Fruit fly (Drosophila melanogaster): ENCODE measurements around the gene Art6.

The Art6 gene

dm6 chr3R:13964513-13964975 lies 18.9 kb upstream of the Art6 start, which contains the start of gene Orc2 (continued):
- TF ChIP-seq Kr (GFP tag; optimal IDR thresholded peaks at IDR 0.05) (no peak), CG14965 (GFP tag; optimal IDR thresholded peaks at IDR 0.05; ENCODE audit: borderline replicate concordance) (no peak), dmrt11E (tag; optimal IDR thresholded peaks at IDR 0.05) (no peak), jumu (GFP tag; optimal IDR thresholded peaks at IDR 0.05) (no peak), CG8388 (GFP tag; optimal IDR thresholded peaks at IDR 0.05) (no peak), CG10543 (GFP tag; optimal IDR thresholded peaks at IDR 0.05) (no peak), CG11696 (GFP tag; IDR thresholded peaks at IDR 0.05) (no peak), bcd (GFP tag; optimal IDR thresholded peaks at IDR 0.05) (peak; percentile 62), pros (GFP tag; optimal IDR thresholded peaks at IDR 0.05) (no peak), tna (GFP tag; IDR thresholded peaks at IDR 0.05; ENCODE audit: partially characterized antibody) (no peak), CG10431 (GFP tag; optimal IDR thresholded peaks at IDR 0.05) (peak; percentile 3), esg (GFP tag; conservative IDR thresholded peaks at IDR 0.05) (no peak), hth (optimal IDR thresholded peaks at IDR 0.05) (no peak), phol (tag; optimal IDR thresholded peaks at IDR 0.05) (peak; percentile 55), Rfx (GFP tag; IDR thresholded peaks at IDR 0.05) (no peak), odd (GFP tag; optimal IDR thresholded peaks at IDR 0.05) (no peak), CG9609 (GFP tag; optimal IDR thresholded peaks at IDR 0.05) (no peak), Poxn (GFP tag; IDR thresholded peaks at IDR 0.05) (no peak), dan (GFP tag; IDR thresholded peaks at IDR 0.05) (no peak), klu (GFP tag; IDR thresholded peaks at IDR 0.05) (no peak)

- TF ChIP-seq Hr39 (optimal IDR thresholded peaks at IDR 0.05) (no peak), Hmx (GFP tag; optimal IDR thresholded peaks at IDR 0.05) (no peak), CG33213 (GFP tag; optimal IDR thresholded peaks at IDR 0.05) (no peak), CG34224 (GFP tag; IDR thresholded peaks at IDR 0.05; ENCODE audit: partially characterized antibody) (no peak), E2f2 (GFP tag; IDR thresholded peaks at IDR 0.05) (no peak), CG12769 (tag; optimal IDR thresholded peaks at IDR 0.05) (no peak), Dref (GFP tag; IDR thresholded peaks at IDR 0.05) (no peak), CG2120 (GFP tag; optimal IDR thresholded peaks at IDR 0.05) (no peak), CG18262 (tag; optimal IDR thresholded peaks at IDR 0.05) (no peak), CG30431 (GFP tag; optimal IDR thresholded peaks at IDR 0.05) (no peak)
Measured at dm6 chr3R:13964074-13964473, 18.5 kb upstream of the Art6 start, which contains the start of gene Kots. Kots (minus strand) TSS chr3R:13964174.

DNA sequence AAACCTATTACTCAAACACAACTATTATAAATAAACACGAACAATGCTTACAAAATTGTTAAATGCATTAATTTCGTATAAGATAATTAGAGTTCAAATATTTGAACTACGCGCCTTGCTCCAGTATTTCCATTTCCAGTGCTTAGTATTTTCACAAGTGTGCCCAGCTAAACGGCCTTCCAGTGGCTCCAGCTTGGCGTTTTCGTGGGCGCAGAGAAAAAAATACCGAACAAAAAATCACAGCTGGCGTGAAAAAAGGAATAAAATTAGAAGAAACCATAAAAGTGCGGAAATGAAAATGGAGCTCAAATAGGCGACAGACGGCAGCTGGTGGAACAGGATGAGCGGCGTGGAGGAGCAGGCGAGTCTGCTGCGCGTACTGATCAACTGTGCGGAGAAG lies 13.0 kb upstream of the Art6 start, which contains the start of gene Ipp:
TSS of gene Ipp (plus strand) at position 208 of the 400 bp plus-strand sequence.
- peak; percentile 66 for TF ChIP-seq MBD-R2 (GFP tag; IDR thresholded peaks at IDR 0.05)
- no peak for TF ChIP-seq CG13424 (tag; optimal IDR thresholded peaks at IDR 0.05)
- no peak for TF ChIP-seq vnd (GFP tag; IDR thresholded peaks at IDR 0.05; ENCODE audit: partially characterized antibody)
- no peak for TF ChIP-seq Nf-YA (GFP tag; IDR thresholded peaks at IDR 0.05)
- no peak for TF ChIP-seq CG1792 (GFP tag; optimal IDR thresholded peaks at IDR 0.05)
- TF ChIP-seq en (GFP tag; optimal IDR thresholded peaks at IDR 0.05), result no peak
- TF ChIP-seq Dip3 (GFP tag; optimal IDR thresholded peaks at IDR 0.05), result no peak
- no peak for TF ChIP-seq gce (GFP tag; IDR thresholded peaks at IDR 0.05)
- TF ChIP-seq BEAF-32 (GFP tag; optimal IDR thresholded peaks at IDR 0.05), result peak; percentile 26
- TF ChIP-seq Jarid2 (GFP tag; optimal IDR thresholded peaks at IDR 0.05), result no peak
- TF ChIP-seq ranshi (GFP tag; IDR thresholded peaks at IDR 0.05), result no peak
- TF ChIP-seq BtbVII (GFP tag; optimal IDR thresholded peaks at IDR 0.05), result no peak
- no peak for TF ChIP-seq CG17802 (tag; optimal IDR thresholded peaks at IDR 0.05)
- TF ChIP-seq maf-S (GFP tag; optimal IDR thresholded peaks at IDR 0.05), result no peak
- TF ChIP-seq phol (tag; optimal IDR thresholded peaks at IDR 0.05), result peak; percentile 9
- no peak for TF ChIP-seq peb (GFP tag; IDR thresholded peaks at IDR 0.05)
- TF ChIP-seq CG14860 (GFP tag; IDR thresholded peaks at IDR 0.05; ENCODE audit: partially characterized antibody), result no peak
- TF ChIP-seq inv (GFP tag; IDR thresholded peaks at IDR 0.05; ENCODE audit: partially characterized antibody), result no peak
- TF ChIP-seq Aef1 (GFP tag; IDR thresholded peaks at IDR 0.05), result no peak
- no peak for TF ChIP-seq CG10462 (GFP tag; optimal IDR thresholded peaks at IDR 0.05)
- no peak for TF ChIP-seq HmgD (GFP tag; optimal IDR thresholded peaks at IDR 0.05)
- TF ChIP-seq CG13287 (GFP tag; IDR thresholded peaks at IDR 0.05; ENCODE audit: partially characterized antibody), result peak; percentile 42
